Worm (Caenorhabditis elegans): Measurements from ENCODE around the gene F56D6.8.

Gene F56D6.8

DNA sequence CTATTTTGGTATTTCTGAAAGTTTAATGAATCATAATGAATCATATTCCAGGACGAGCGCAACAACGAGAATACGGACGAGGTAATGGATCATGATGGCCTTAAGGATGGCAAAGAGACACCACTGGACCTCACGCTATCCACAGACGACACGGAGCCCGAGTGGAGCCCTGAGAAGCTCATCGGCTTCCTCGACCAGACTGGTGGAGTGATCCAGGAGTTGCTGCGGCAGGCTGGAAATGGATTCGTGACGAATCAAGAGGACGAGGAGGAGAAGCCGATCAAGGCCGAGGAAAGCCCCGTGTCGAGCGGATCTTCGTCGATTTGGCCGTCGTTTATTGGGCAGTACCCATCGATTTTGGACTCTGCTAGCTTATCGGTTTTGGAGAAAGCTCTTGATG, 34.7 kb downstream of the F56D6.8 start:
- TF ChIP-seq set-16 (GFP tag; IDR thresholded peaks at IDR 0.05) (peak; percentile 70; the same call in 1 of the 2 replicates), mdl-1 (tag; optimal IDR thresholded peaks at IDR 0.05) (no peak), jun-1 (tag; optimal IDR thresholded peaks at IDR 0.05) (no peak)

DNA sequence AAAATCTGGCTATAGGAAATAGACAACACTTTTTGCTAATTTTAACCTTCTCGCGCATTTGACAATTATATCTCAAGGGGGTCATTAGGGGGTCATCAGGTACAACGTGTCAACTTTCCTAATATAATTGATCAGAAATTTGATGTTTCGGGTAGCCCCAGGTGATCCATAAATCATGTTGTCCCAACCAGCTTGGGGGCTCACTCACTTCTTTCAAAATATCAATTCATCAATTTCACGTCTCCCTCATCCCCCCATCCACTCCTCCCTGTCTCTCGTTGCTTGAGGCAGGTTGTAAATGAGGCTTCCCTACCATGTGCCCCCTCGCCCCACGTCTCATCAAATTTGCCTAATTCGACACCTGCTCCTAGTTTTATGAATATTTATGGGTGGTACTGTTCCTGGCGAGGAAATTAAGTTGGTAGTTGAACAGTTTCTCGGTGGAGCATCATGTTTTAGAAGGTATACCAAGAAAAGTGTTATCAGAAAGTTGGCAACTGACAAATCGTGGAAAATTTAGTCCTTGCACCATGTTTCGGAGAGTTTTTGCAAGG, 36.2 kb downstream of the F56D6.8 start:
- TF ChIP-seq pha-4 (GFP tag; IDR thresholded peaks at IDR 0.05), result no peak
- no peak for TF ChIP-seq pha-4 (tag; optimal IDR thresholded peaks at IDR 0.05)
- TF ChIP-seq unc-62 (GFP tag; optimal IDR thresholded peaks at IDR 0.05 in 1 of 2), result peak in 1 of 2 experiments; percentile 95
- no peak for TF ChIP-seq unc-62 (tag; optimal IDR thresholded peaks at IDR 0.05)
- TF ChIP-seq dmd-6 (GFP tag; IDR thresholded peaks at IDR 0.05), result no peak
- TF ChIP-seq zip-11 (GFP tag; IDR thresholded peaks at IDR 0.05), result no peak
- TF ChIP-seq nhr-48 (tag; optimal IDR thresholded peaks at IDR 0.05), result no peak
- TF ChIP-seq dve-1 (tag; optimal IDR thresholded peaks at IDR 0.05; ENCODE audit: insufficient read depth), result no peak
- no peak for TF ChIP-seq hlh-11 (tag; optimal IDR thresholded peaks at IDR 0.05)
- TF ChIP-seq mxl-2 (GFP tag; conservative IDR thresholded peaks at IDR 0.05), result no peak

DNA sequence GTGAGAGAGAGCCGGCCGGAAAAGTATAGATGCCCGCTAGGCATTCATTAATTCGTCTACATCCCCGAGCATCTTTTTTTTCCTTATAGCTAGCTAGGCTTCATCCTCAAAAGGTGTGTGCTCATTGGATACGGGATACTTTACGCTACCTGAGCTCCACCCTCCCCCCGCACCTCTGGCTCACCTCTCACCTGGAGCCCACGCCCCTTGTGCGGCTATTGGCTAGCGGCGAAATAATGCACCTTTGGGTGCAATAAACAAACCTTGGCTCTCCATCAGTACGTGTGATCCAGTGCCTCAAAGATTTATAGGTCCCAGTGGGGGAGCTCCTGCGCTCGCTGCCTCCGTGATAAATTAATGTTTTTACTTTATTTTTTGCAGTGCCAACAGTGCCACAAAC, 38.0 kb downstream of the F56D6.8 start:
- TF ChIP-seq D1046.2 (GFP tag; IDR thresholded peaks at IDR 0.05), result no peak
- peak; percentile 25; the same call in 1 of the 2 replicates for TF ChIP-seq set-16 (GFP tag; IDR thresholded peaks at IDR 0.05)
- TF ChIP-seq F10B5.3 (tag; optimal IDR thresholded peaks at IDR 0.05), result no peak

DNA sequence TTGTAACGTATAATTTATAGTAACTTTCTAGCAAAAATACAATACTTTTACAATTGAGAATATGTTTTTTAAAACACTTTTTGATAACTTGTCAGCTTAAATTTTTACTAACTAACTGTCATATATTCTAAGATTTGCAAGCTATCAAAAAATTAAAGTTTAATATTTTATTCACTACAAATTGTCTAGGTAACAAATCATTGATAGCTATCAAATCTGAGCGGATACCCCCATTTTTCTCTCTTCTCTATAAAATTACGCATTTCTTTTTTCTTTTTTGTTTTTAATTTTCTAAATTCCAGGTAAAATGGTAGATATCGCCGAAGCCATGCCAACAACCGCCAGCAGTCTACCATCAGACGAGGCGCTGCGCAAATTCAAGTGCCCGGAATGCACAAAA, 38.7 kb downstream of the F56D6.8 start, which contains the start of gene zag-1:
Gene zag-1, plus strand, starts transcription at position 301 of the 400 bp plus-strand sequence.
- peak; percentile 61 for TF ChIP-seq fos-1 (tag; optimal IDR thresholded peaks at IDR 0.05)
- no peak for TF ChIP-seq tra-1 (GFP tag; IDR thresholded peaks at IDR 0.05)

DNA sequence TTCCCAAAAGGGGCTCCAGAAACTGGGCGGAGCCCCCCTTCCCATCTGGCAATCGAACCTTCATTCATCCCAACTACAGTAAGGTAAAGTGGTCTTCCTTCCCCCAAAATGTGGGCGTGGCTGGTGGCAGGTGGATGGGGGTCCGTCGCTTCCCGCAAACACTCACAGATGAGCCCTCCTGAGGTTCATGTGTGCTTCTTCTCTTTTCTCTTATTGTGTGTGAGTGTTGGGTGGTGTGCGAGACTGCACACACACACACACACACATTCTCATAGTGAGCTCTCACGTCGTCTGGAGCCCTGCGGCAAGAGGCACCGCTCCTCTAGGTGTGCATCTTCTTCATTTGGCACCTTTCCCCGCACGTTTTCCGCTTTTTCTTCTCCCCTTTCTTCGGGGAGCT, 39.6 kb downstream of the F56D6.8 start:
- no peak for TF ChIP-seq aly-2 (tag; optimal IDR thresholded peaks at IDR 0.05)
- no peak for TF ChIP-seq T26A8.4 (GFP tag; IDR thresholded peaks at IDR 0.05)
- TF ChIP-seq aha-1 (tag), result peak; percentile 88
- no peak for TF ChIP-seq nhr-25 (tag; optimal IDR thresholded peaks at IDR 0.05; ENCODE audit: borderline replicate concordance, insufficient read depth)
- peak; percentile 51 for TF ChIP-seq set-16 (GFP tag; IDR thresholded peaks at IDR 0.05)
- no peak for TF ChIP-seq cey-2 (tag; optimal IDR thresholded peaks at IDR 0.05; ENCODE audit: borderline replicate concordance, insufficient read depth)
- peak in 1 of 2 experiments; percentile 61 for TF ChIP-seq unc-62 (GFP tag; optimal IDR thresholded peaks at IDR 0.05 in 1 of 2)
- no peak for TF ChIP-seq unc-62 (tag; optimal IDR thresholded peaks at IDR 0.05)

DNA sequence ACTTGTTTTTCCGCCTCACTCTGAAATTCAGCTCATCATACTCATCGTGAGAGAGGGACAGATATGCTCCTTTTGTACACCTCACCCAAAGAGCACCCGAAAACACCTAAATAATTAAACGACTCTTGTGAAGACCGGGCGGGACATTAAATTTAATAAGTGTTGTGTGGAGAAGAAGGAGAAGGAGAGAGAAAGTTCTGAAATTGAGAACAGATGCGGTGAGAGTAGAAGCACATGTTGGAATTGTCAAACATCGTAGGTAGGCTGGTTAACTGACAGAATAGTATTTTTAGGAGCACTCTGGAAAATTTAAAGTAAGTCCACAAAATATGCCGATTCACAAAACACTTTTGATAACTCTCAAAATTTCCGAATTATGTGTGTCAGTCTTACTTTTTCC, 40.7 kb downstream of the F56D6.8 start:
- TF ChIP-seq lin-1 (GFP tag; IDR thresholded peaks at IDR 0.05) (no peak), zip-11 (GFP tag; IDR thresholded peaks at IDR 0.05) (no peak), daf-16 (GFP tag; optimal IDR thresholded peaks at IDR 0.05) (no peak), daf-16 (tag; optimal IDR thresholded peaks at IDR 0.05) (no peak), rbr-2 (tag; optimal IDR thresholded peaks at IDR 0.05) (no peak)

DNA sequence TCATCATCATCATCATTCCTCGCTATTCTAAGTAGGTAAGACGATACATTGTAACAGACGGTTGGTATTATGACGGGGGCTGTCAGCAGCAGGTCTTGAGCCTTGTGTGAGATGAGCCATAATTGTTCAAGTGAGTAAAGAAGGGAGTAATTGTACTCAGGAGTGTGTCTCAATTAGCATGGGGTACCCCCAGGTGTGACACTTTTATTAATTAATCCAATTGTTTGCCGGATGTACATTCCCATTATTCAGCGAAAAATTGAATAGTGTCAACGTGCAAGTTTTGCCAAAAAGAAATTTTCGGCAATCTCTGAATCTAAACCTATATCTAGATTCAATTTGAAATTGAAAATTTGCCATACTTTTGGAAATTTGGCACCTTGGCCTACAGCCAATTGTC, 45.2 kb downstream of the F56D6.8 start:
- TF ChIP-seq daf-8 (GFP tag; IDR thresholded peaks at IDR 0.05) (no peak), Y5F2A.4 (GFP tag; optimal IDR thresholded peaks at IDR 0.05) (no peak), fkh-10 (GFP tag; optimal IDR thresholded peaks at IDR 0.05) (no peak), tra-1 (GFP tag; IDR thresholded peaks at IDR 0.05) (no peak), nhr-76 (tag; optimal IDR thresholded peaks at IDR 0.05) (no peak), nhr-25 (tag; optimal IDR thresholded peaks at IDR 0.05; ENCODE audit: borderline replicate concordance, insufficient read depth) (no peak), ZK546.5 (tag; optimal IDR thresholded peaks at IDR 0.05) (no peak)

Data from whole organism, L4 larva.